Worm (Caenorhabditis elegans): ENCODE data around the gene math-24.

DNA sequence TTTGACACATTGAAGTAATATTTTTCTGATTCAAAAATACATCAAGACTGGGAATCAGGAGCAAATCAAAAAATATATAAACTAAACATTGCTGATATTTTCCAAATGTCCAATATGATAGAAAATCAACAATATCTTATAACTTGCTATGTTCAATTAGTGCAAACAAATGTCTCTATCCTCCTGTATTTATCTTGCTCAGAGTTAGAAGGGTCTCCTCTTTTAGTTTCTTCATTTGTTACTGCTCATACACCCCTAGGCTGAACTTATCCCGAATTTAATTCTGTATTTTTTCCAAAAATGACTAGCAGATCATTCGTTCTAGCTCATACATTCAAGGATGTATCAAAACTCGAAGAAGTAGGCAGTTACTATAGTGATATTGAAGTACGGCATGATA, 1.9 kb downstream of the math-24 start, which contains the start of gene math-23:
- TF ChIP-seq flt-1 (GFP tag; IDR thresholded peaks at IDR 0.05) = no peak
- TF ChIP-seq ref-1 (GFP tag; conservative IDR thresholded peaks at IDR 0.05) = no peak
- TF ChIP-seq ztf-23 (GFP tag; IDR thresholded peaks at IDR 0.05) = no peak
- TF ChIP-seq ztf-29 (GFP tag; IDR thresholded peaks at IDR 0.05) = no peak
- TF ChIP-seq cog-1 (tag; optimal IDR thresholded peaks at IDR 0.05) = no peak
- TF ChIP-seq tab-1 (GFP tag; IDR thresholded peaks at IDR 0.05) = no peak
- TF ChIP-seq klf-2 (GFP tag; conservative IDR thresholded peaks at IDR 0.05) = no peak
- TF ChIP-seq med-1 (GFP tag; optimal IDR thresholded peaks at IDR 0.05; ENCODE audit: insufficient read depth) = no peak
- TF ChIP-seq T22C8.4 (GFP tag; IDR thresholded peaks at IDR 0.05) = no peak
